Worm (Caenorhabditis elegans) whole organism, L1 larva: ENCODE results near the gene mog-1.
A peak's percentile ranks its signal among the peaks of the same experiment; 100 is the strongest.

Source experiments
- C16A3.4 ChIP-seq: fragments of 150-350 bp; optimal IDR thresholded peaks from 2 replicates; lab custom pipeline; 2014; ENCODE audit warnings: missing biosample characterization, missing genetic modification characterization
- C34B4.2 ChIP-seq: sonication (generic microtip); optimal IDR thresholded peaks from 2 replicates; lab custom pipeline; 2017; ENCODE audit warnings: mild to moderate bottlenecking, missing genetic modification characterization, missing compliant biosample characterization
- F16B12.6 ChIP-seq: fragments of 150-350 bp; optimal IDR thresholded peaks from 2 replicates; lab custom pipeline; 2014; ENCODE audit warnings: missing biosample characterization, missing genetic modification characterization
- aly-2 ChIP-seq: fragments of 150-350 bp; optimal IDR thresholded peaks from 2 replicates; lab custom pipeline; 2014; ENCODE audit warnings: missing biosample characterization, missing genetic modification characterization
- blmp-1 ChIP-seq: fragments of 150-350 bp; optimal IDR thresholded peaks from 2 replicates; lab custom pipeline; 2014; ENCODE audit warnings: missing biosample characterization, missing genetic modification characterization
- ceh-63 ChIP-seq: fragments of 200-800 bp; sonication (Bioruptor generic); optimal IDR thresholded peaks from 2 replicates; lab custom pipeline; 2018; ENCODE audit warnings: mild to moderate bottlenecking, missing genetic modification characterization, missing compliant biosample characterization
- ceh-88 ChIP-seq: fragments of 200-800 bp; sonication (Bioruptor generic); IDR thresholded peaks from 2 replicates; pipeline ENCODE4 v1.3.6; 2022; ENCODE audit warnings: missing genetic modification characterization, missing compliant biosample characterization
- ceh-90 ChIP-seq: sonication (generic microtip); optimal IDR thresholded peaks from 2 replicates; lab custom pipeline; 2016; ENCODE audit warnings: missing genetic modification characterization, missing compliant biosample characterization
- dpl-1 ChIP-seq, 3 experiments: fragments of 150-350 bp in 2 of 3; sonication (generic microtip) in 1 of 3; optimal IDR thresholded peaks; 2 replicates each; lab custom pipeline; 2014 to 2017; ENCODE audit warnings: missing biosample characterization in 3 of 3, missing genetic modification characterization in 3 of 3, missing genetic modification reagents in 3 of 3
- efl-1 ChIP-seq, 4 experiments: fragments of 150-350 bp; optimal IDR thresholded peaks in 3 of 4; peaks in 1 of 4; 1 replicate in 1 of 4; 2 replicates in 3 of 4; lab custom pipeline; 2014; ENCODE audit warnings: missing biosample characterization in 2 of 4, missing genetic modification characterization in 2 of 4, missing genetic modification reagents in 2 of 4
- efl-3 ChIP-seq: fragments of 200-800 bp; sonication (Bioruptor generic); optimal IDR thresholded peaks from 2 replicates; lab custom pipeline; 2018; ENCODE audit warnings: mild to moderate bottlenecking, missing genetic modification characterization, missing compliant biosample characterization
- fkh-10 ChIP-seq: sonication (generic microtip); optimal IDR thresholded peaks from 2 replicates; lab custom pipeline; 2017; ENCODE audit warnings: missing biosample characterization, missing genetic modification reagents, missing genetic modification characterization
- fkh-8 ChIP-seq: sonication (generic microtip); optimal IDR thresholded peaks from 2 replicates; lab custom pipeline; 2016; ENCODE audit warnings: mild to moderate bottlenecking, missing genetic modification characterization, missing compliant biosample characterization
- grh-1 ChIP-seq: fragments of 200-800 bp; sonication (Bioruptor generic); IDR thresholded peaks from 2 replicates; pipeline ENCODE4 v1.3.6; 2022; ENCODE audit warnings: missing genetic modification reagents, missing genetic modification characterization, missing compliant biosample characterization
- hlh-4 ChIP-seq: sonication (generic microtip); optimal IDR thresholded peaks from 2 replicates; lab custom pipeline; 2016; ENCODE audit warnings: mild to moderate bottlenecking, missing genetic modification characterization, missing compliant biosample characterization
- isw-1 ChIP-seq: fragments of 200-800 bp; sonication (Bioruptor generic); IDR thresholded peaks from 2 replicates; pipeline ENCODE4 v1.3.6; 2022; ENCODE audit warnings: missing genetic modification characterization, missing compliant biosample characterization
- lin-39 ChIP-seq: fragments of 150-350 bp; optimal IDR thresholded peaks from 2 replicates; lab custom pipeline; 2014; ENCODE audit warnings: missing biosample characterization, missing genetic modification reagents, missing genetic modification characterization
- mdl-1 ChIP-seq, 2 experiments: fragments of 150-350 bp; optimal IDR thresholded peaks; 2 replicates each; lab custom pipeline; 2014 to 2017; ENCODE audit warnings: missing biosample characterization in 2 of 2, missing genetic modification characterization in 2 of 2, inconsistent platforms in 1 of 2
- mef-2 ChIP-seq: fragments of 150-350 bp; optimal IDR thresholded peaks from 2 replicates; lab custom pipeline; 2014; ENCODE audit warnings: missing biosample characterization, missing genetic modification characterization
- mep-1 ChIP-seq: fragments of 150-350 bp; optimal IDR thresholded peaks from 2 replicates; lab custom pipeline; 2014; ENCODE audit warnings: missing biosample characterization, missing genetic modification characterization
- nhr-12 ChIP-seq: sonication (generic microtip); optimal IDR thresholded peaks from 2 replicates; lab custom pipeline; 2017; ENCODE audit warnings: missing biosample characterization, missing genetic modification characterization
- nhr-20 ChIP-seq: sonication (generic microtip); optimal IDR thresholded peaks from 2 replicates; lab custom pipeline; 2016; ENCODE audit warnings: mild to moderate bottlenecking, missing genetic modification characterization, missing compliant biosample characterization
- nhr-237 ChIP-seq: fragments of 150-350 bp; optimal IDR thresholded peaks from 2 replicates; lab custom pipeline; 2014; ENCODE audit warnings: missing biosample characterization, missing genetic modification characterization
- nhr-28 ChIP-seq: fragments of 150-350 bp; optimal IDR thresholded peaks from 2 replicates; lab custom pipeline; 2014; ENCODE audit warnings: missing biosample characterization, missing genetic modification characterization
- nhr-47 ChIP-seq: sonication (generic microtip); optimal IDR thresholded peaks from 2 replicates; lab custom pipeline; 2016; ENCODE audit warnings: mild to moderate bottlenecking, missing genetic modification characterization, moderate library complexity, missing compliant biosample characterization
- nhr-71 ChIP-seq: sonication (generic microtip); optimal IDR thresholded peaks from 2 replicates; lab custom pipeline; 2016; ENCODE audit warnings: mild to moderate bottlenecking, missing genetic modification characterization, moderate library complexity, missing compliant biosample characterization
- nhr-76 ChIP-seq: sonication (generic microtip); optimal IDR thresholded peaks from 2 replicates; lab custom pipeline; 2017; ENCODE audit warnings: missing biosample characterization, missing genetic modification characterization
- pag-3 ChIP-seq: sonication (generic microtip); optimal IDR thresholded peaks from 2 replicates; lab custom pipeline; 2017; ENCODE audit warnings: missing genetic modification characterization, mild to moderate bottlenecking, missing compliant biosample characterization, antibody characterized with exemption, borderline replicate concordance; ENCODE audit not compliant: insufficient read depth
- pqm-1 ChIP-seq: sonication (generic microtip); optimal IDR thresholded peaks from 3 replicates; lab custom pipeline; 2017; ENCODE audit warnings: missing biosample characterization, missing genetic modification characterization
- skn-1 ChIP-seq: fragments of 150-350 bp; optimal IDR thresholded peaks from 2 replicates; lab custom pipeline; 2014; ENCODE audit warnings: missing biosample characterization, missing genetic modification characterization
- sox-4 ChIP-seq: sonication (generic microtip); optimal IDR thresholded peaks from 2 replicates; lab custom pipeline; 2016; ENCODE audit warnings: missing genetic modification characterization, missing compliant biosample characterization
- sup-37 ChIP-seq: fragments of 200-800 bp; sonication (Bioruptor generic); optimal IDR thresholded peaks from 2 replicates; lab custom pipeline; 2018; ENCODE audit warnings: mild to moderate bottlenecking, missing genetic modification characterization, missing compliant biosample characterization
- tbx-2 ChIP-seq: sonication (generic microtip); optimal IDR thresholded peaks from 2 replicates; lab custom pipeline; 2016; ENCODE audit warnings: missing genetic modification characterization, missing compliant biosample characterization
- tlp-1 ChIP-seq: fragments of 150-350 bp; optimal IDR thresholded peaks from 2 replicates; lab custom pipeline; 2014; ENCODE audit warnings: missing biosample characterization, missing genetic modification characterization
- unc-30 ChIP-seq: sonication (generic microtip); optimal IDR thresholded peaks from 2 replicates; lab custom pipeline; 2017; ENCODE audit warnings: missing biosample characterization, missing genetic modification characterization
- unc-86 ChIP-seq: sonication (generic microtip); optimal IDR thresholded peaks from 2 replicates; lab custom pipeline; 2016; ENCODE audit warnings: missing genetic modification characterization, missing compliant biosample characterization
- vab-15 ChIP-seq: sonication (generic microtip); optimal IDR thresholded peaks from 2 replicates; lab custom pipeline; 2017; ENCODE audit warnings: missing genotype, mild to moderate bottlenecking, missing genetic modification characterization, missing compliant biosample characterization
- zag-1 ChIP-seq: fragments of 150-350 bp; optimal IDR thresholded peaks from 2 replicates; lab custom pipeline; 2014; ENCODE audit warnings: missing biosample characterization, missing genetic modification characterization
- ztf-4 ChIP-seq: fragments of 150-350 bp; optimal IDR thresholded peaks from 2 replicates; lab custom pipeline; 2014; ENCODE audit warnings: missing biosample characterization, missing genetic modification characterization

The mog-1 gene

ce11 chrIII:9956123-9956522, at the start of gene mog-1 (continued):
- TF ChIP-seq blmp-1 (tag; lab: Kevin White, UChicago) (peak; percentile 2), mef-2 (tag; lab: Kevin White, UChicago) (no peak), zag-1 (tag; lab: Kevin White, UChicago) (no peak), mep-1 (tag; lab: Kevin White, UChicago) (no peak), grh-1 (GFP tag; lab: Robert Waterston, UW) (no peak), fkh-10 (GFP tag; lab: Kevin White, UChicago) (no peak), unc-86 (tag; lab: Kevin White, UChicago) (no peak), ceh-90 (tag; lab: Kevin White, UChicago) (no peak), vab-15 (tag; lab: Kevin White, UChicago) (no peak), tbx-2 (tag; lab: Kevin White, UChicago) (no peak)

- no peak for TF ChIP-seq nhr-47 (tag; lab: Kevin White, UChicago)
- TF ChIP-seq unc-86 (tag; lab: Kevin White, UChicago) = no peak
- no peak for TF ChIP-seq F16B12.6 (tag; lab: Kevin White, UChicago)
- TF ChIP-seq unc-30 (tag; lab: Kevin White, UChicago) = no peak
Observed at ce11 chrIII:10004213-10004612, 48.2 kb upstream of the mog-1 start, which contains the start of gene C05B5.11. C05B5.11 (plus strand) TSS chrIII:10004513.

- TF ChIP-seq ceh-88 (GFP tag; lab: Robert Waterston, UW) (no peak), F16B12.6 (tag; lab: Kevin White, UChicago) (no peak), pag-3 (no peak), ceh-63 (GFP tag; lab: Kevin White, UChicago) (no peak), lin-39 (tag; lab: Kevin White, UChicago) (no peak), fkh-10 (GFP tag; lab: Kevin White, UChicago) (no peak), nhr-28 (tag; lab: Kevin White, UChicago) (no peak), efl-3 (GFP tag; lab: Kevin White, UChicago) (no peak), isw-1 (GFP tag; lab: Robert Waterston, UW) (no peak), efl-1 (optimal IDR thresholded peaks at IDR 0.05; lab: Kevin White, UChicago) (no peak), efl-1 (GFP tag; optimal IDR thresholded peaks at IDR 0.05 in 1 of 2; lab: Kevin White, UChicago) (no peak), nhr-76 (tag; lab: Kevin White, UChicago) (no peak), dpl-1 (GFP tag; optimal IDR thresholded peaks at IDR 0.05; lab: Kevin White, UChicago) (no peak), skn-1 (no peak), pqm-1 (tag; lab: Kevin White, UChicago) (no peak), C16A3.4 (tag; lab: Kevin White, UChicago) (no peak), sox-4 (tag; lab: Kevin White, UChicago) (no peak), C34B4.2 (tag; lab: Kevin White, UChicago) (no peak), mep-1 (tag; lab: Kevin White, UChicago) (no peak), mdl-1 (tag; optimal IDR thresholded peaks at IDR 0.05; lab: Kevin White, UChicago) (no peak), ztf-4 (tag; lab: Kevin White, UChicago) (no peak)
Observed at ce11 chrIII:10001060-10001459, 45.0 kb upstream of the mog-1 start, which contains the start of gene C05B5.5. C05B5.5 (plus strand) TSS chrIII:10001360.

- TF ChIP-seq nhr-237 (tag; lab: Kevin White, UChicago) = no peak
- no peak for TF ChIP-seq tbx-2 (tag; lab: Kevin White, UChicago)
- no peak for TF ChIP-seq nhr-12
- TF ChIP-seq ztf-4 (tag; lab: Kevin White, UChicago) = no peak
- no peak for TF ChIP-seq sup-37 (GFP tag; lab: Kevin White, UChicago)
- TF ChIP-seq nhr-71 (tag; lab: Kevin White, UChicago) = no peak
- no peak for TF ChIP-seq hlh-4 (tag; lab: Kevin White, UChicago)
- no peak for TF ChIP-seq aly-2 (tag; lab: Kevin White, UChicago)
- no peak for TF ChIP-seq grh-1 (GFP tag; lab: Robert Waterston, UW)
- TF ChIP-seq tlp-1 (tag; lab: Kevin White, UChicago) = no peak
- no peak for TF ChIP-seq fkh-8 (tag; lab: Kevin White, UChicago)
- TF ChIP-seq nhr-20 (tag; lab: Kevin White, UChicago) = no peak
Observed at ce11 chrIII:10000428-10000827, 44.4 kb upstream of the mog-1 start, which contains the start of gene C05B5.2. C05B5.2 (minus strand) TSS chrIII:10000528.
